2 fruit fly cellular contexts compared by ENCODE assay signal in genomic region chrX:5563929-5564328, dm6.
TF ChIP-seq lines count a peak whose summit lies in the region.

No protein-coding gene starts in this region.

- TF ChIP-seq CTCF in whole organism, embryonic (GFP tag; optimal IDR thresholded peaks at IDR 0.05; lab: Kevin White, UChicago), result no peak

TF ChIP-seq in whole organism, embryonic, 481 proteins besides CTCF, POLR2A, EP300 and RAD21 (continues in another document):
- peak in 1 of 2 experiments; percentile 37 for TF ChIP-seq chif (GFP tag; optimal IDR thresholded peaks at IDR 0.05; lab: Kevin White, UChicago)
- TF ChIP-seq CG2202 (tag; optimal IDR thresholded peaks at IDR 0.05; lab: Kevin White, UChicago), result no peak
- TF ChIP-seq Gug (GFP tag; IDR thresholded peaks at IDR 0.05; lab: Robert Waterston, UW), result 0 out of 4 replicates have a peak, but pooled peaks have one; percentile 3
- no peak for TF ChIP-seq Dad (GFP tag; optimal IDR thresholded peaks at IDR 0.05; lab: Kevin White, UChicago)
- TF ChIP-seq ATbp (GFP tag; optimal IDR thresholded peaks at IDR 0.05; lab: Kevin White, UChicago), result no peak
- peak; percentile 16 for TF ChIP-seq pnt (GFP tag; optimal IDR thresholded peaks at IDR 0.05; lab: Kevin White, UChicago)
- TF ChIP-seq E2f1 (GFP tag; IDR thresholded peaks at IDR 0.05; lab: Robert Waterston, UW), result no peak
- TF ChIP-seq CG30403 (GFP tag; optimal IDR thresholded peaks at IDR 0.05; lab: Kevin White, UChicago), result peak; percentile 32
- peak in 1 of 2 experiments; percentile 51 for TF ChIP-seq bsh (GFP tag; optimal IDR thresholded peaks at IDR 0.05; lab: Kevin White, UChicago)
- no peak for TF ChIP-seq CG15514 (GFP tag; optimal IDR thresholded peaks at IDR 0.05; lab: Kevin White, UChicago)
- no peak for TF ChIP-seq CG3838 (GFP tag; optimal IDR thresholded peaks at IDR 0.05; lab: Kevin White, UChicago)
- no peak for TF ChIP-seq dpn (GFP tag; optimal IDR thresholded peaks at IDR 0.05; lab: Kevin White, UChicago)
- peak; percentile 19 for TF ChIP-seq CG16863 (GFP tag; optimal IDR thresholded peaks at IDR 0.05; lab: Kevin White, UChicago)
- no peak for TF ChIP-seq PHDP (tag; optimal IDR thresholded peaks at IDR 0.05; lab: Kevin White, UChicago)
- TF ChIP-seq chm (GFP tag; IDR thresholded peaks at IDR 0.05; lab: Robert Waterston, UW), result no peak
- no peak for TF ChIP-seq mld (GFP tag; IDR thresholded peaks at IDR 0.05; lab: Robert Waterston, UW; ENCODE audit: partially characterized antibody)
- no peak for TF ChIP-seq Opbp (GFP tag; IDR thresholded peaks at IDR 0.05; lab: Robert Waterston, UW; ENCODE audit: partially characterized antibody)
- no peak for TF ChIP-seq Abd-B (GFP tag; optimal IDR thresholded peaks at IDR 0.05; lab: Kevin White, UChicago)
- peak; percentile 67; the same call in 2 of the 3 replicates for TF ChIP-seq zfh1 (GFP tag; IDR thresholded peaks at IDR 0.05; lab: Robert Waterston, UW)
- TF ChIP-seq CG9437 (GFP tag; optimal IDR thresholded peaks at IDR 0.05; lab: Kevin White, UChicago), result no peak
- TF ChIP-seq Asciz (GFP tag; optimal IDR thresholded peaks at IDR 0.05; lab: Kevin White, UChicago), result no peak
- TF ChIP-seq CG13775 (GFP tag; optimal IDR thresholded peaks at IDR 0.05; lab: Kevin White, UChicago), result peak; percentile 14
- no peak for TF ChIP-seq maf-S (GFP tag; optimal IDR thresholded peaks at IDR 0.05; lab: Kevin White, UChicago)
- TF ChIP-seq shn (GFP tag; optimal IDR thresholded peaks at IDR 0.05; lab: Kevin White, UChicago), result no peak
- TF ChIP-seq CG18599 (GFP tag; optimal IDR thresholded peaks at IDR 0.05; lab: Kevin White, UChicago), result peak; percentile 22
- TF ChIP-seq hbn (GFP tag; IDR thresholded peaks at IDR 0.05; lab: Robert Waterston, UW; ENCODE audit: partially characterized antibody), result no peak
- TF ChIP-seq lola (GFP tag; optimal IDR thresholded peaks at IDR 0.05; lab: Kevin White, UChicago), result peak in 1 of 3 experiments; percentile 2
- no peak for TF ChIP-seq kay (GFP tag; optimal IDR thresholded peaks at IDR 0.05; lab: Kevin White, UChicago)
- peak; percentile 18; the same call in 1 of the 2 replicates for TF ChIP-seq CG10959 (GFP tag; IDR thresholded peaks at IDR 0.05; lab: Robert Waterston, UW)
- no peak for TF ChIP-seq dm (GFP tag; optimal IDR thresholded peaks at IDR 0.05; lab: Kevin White, UChicago)
- TF ChIP-seq cas (GFP tag; IDR thresholded peaks at IDR 0.05; lab: Robert Waterston, UW), result no peak
- TF ChIP-seq Trl (optimal IDR thresholded peaks at IDR 0.05; lab: Kevin White, UChicago), result no peak
- TF ChIP-seq Trl (GFP tag; optimal IDR thresholded peaks at IDR 0.05; lab: Kevin White, UChicago), result no peak
- TF ChIP-seq org-1 (GFP tag; optimal IDR thresholded peaks at IDR 0.05; lab: Kevin White, UChicago), result peak; percentile 19
- TF ChIP-seq slbo (GFP tag; IDR thresholded peaks at IDR 0.05; lab: Robert Waterston, UW), result peak; percentile 39; the same call in 1 of the 2 replicates
- TF ChIP-seq CoRest (tag; optimal IDR thresholded peaks at IDR 0.05; lab: Kevin White, UChicago), result no peak
- TF ChIP-seq prd (optimal IDR thresholded peaks at IDR 0.05; lab: Kevin White, UChicago), result no peak
- TF ChIP-seq prd (GFP tag; IDR thresholded peaks at IDR 0.05; lab: Robert Waterston, UW), result peak; percentile 75
- no peak for TF ChIP-seq ewg (GFP tag; optimal IDR thresholded peaks at IDR 0.05; lab: Kevin White, UChicago)
- no peak for TF ChIP-seq sim (GFP tag; IDR thresholded peaks at IDR 0.05; lab: Robert Waterston, UW)
- no peak for TF ChIP-seq NfI (GFP tag; optimal IDR thresholded peaks at IDR 0.05; lab: Kevin White, UChicago)
- TF ChIP-seq disco-r (GFP tag; optimal IDR thresholded peaks at IDR 0.05; lab: Kevin White, UChicago), result peak; percentile 6
- TF ChIP-seq sens (GFP tag; lab: Kevin White, UChicago), result peak; percentile 88
- peak; percentile 42 for TF ChIP-seq gem (tag; optimal IDR thresholded peaks at IDR 0.05; lab: Kevin White, UChicago)
- no peak for TF ChIP-seq odd (GFP tag; optimal IDR thresholded peaks at IDR 0.05; lab: Kevin White, UChicago)
- TF ChIP-seq Mes4 (GFP tag; optimal IDR thresholded peaks at IDR 0.05; lab: Kevin White, UChicago), result peak; percentile 18

TF ChIP-seq in whole organism, prepupa, 60 proteins besides CTCF, POLR2A, EP300 and RAD21:
- no peak for TF ChIP-seq Met (GFP tag; optimal IDR thresholded peaks at IDR 0.05; lab: Kevin White, UChicago)
- peak; percentile 15 for TF ChIP-seq CG10631 (GFP tag; optimal IDR thresholded peaks at IDR 0.05; lab: Kevin White, UChicago)
- no peak for TF ChIP-seq ss (GFP tag; optimal IDR thresholded peaks at IDR 0.05; lab: Kevin White, UChicago)
- TF ChIP-seq CG16779 (tag; optimal IDR thresholded peaks at IDR 0.05; lab: Kevin White, UChicago), result no peak

Comparison
In these comparisons a context has a peak if more than half of its experiments do, and no peak if none do; other contexts are left out.
1. Of the 7 proteins assayed by ChIP-seq in both whole organism, embryonic and whole organism, prepupa: peak only in whole organism, embryonic: Gug; only in whole organism, prepupa: none; in both: none; in neither: 6.